Fruit fly (Drosophila melanogaster) whole organism, embryonic: Measurements from ENCODE around the gene Sf3a2.
A peak's percentile ranks its signal among the peaks of the same experiment; 100 is the strongest.

ENCODE experiments used
- Blimp-1 ChIP-seq: fragments of 200-800 bp; sonication (Bioruptor generic); optimal IDR thresholded peaks from 3 replicates; lab custom pipeline; 2018; ENCODE audit warnings: missing biosample characterization, missing genetic modification characterization, mild to moderate bottlenecking, moderate library complexity, missing genetic modification reagents
- Bteb2 ChIP-seq: fragments of 200-800 bp; sonication (Bioruptor generic); optimal IDR thresholded peaks from 2 replicates; lab custom pipeline; 2016; ENCODE audit warnings: missing biosample characterization, missing genetic modification characterization
- CG10274 ChIP-seq: fragments of 200-800 bp; sonication (Bioruptor generic); optimal IDR thresholded peaks from 3 replicates; lab custom pipeline; 2017; ENCODE audit warnings: missing biosample characterization, mild to moderate bottlenecking, missing genetic modification characterization
- CG12071 ChIP-seq: fragments of 200-800 bp; sonication (Bioruptor generic); optimal IDR thresholded peaks from 3 replicates; lab custom pipeline; 2018; ENCODE audit warnings: missing biosample characterization, mild to moderate bottlenecking, missing genetic modification characterization
- CG12769 ChIP-seq: fragments of 200-800 bp; sonication (Bioruptor generic); optimal IDR thresholded peaks from 2 replicates; lab custom pipeline; 2019; ENCODE audit warnings: missing biosample characterization, mild to moderate bottlenecking, missing genetic modification characterization, moderate library complexity
- CG12942 ChIP-seq: fragments of 200-800 bp; sonication (Bioruptor generic); optimal IDR thresholded peaks from 3 replicates; lab custom pipeline; 2016; ENCODE audit warnings: missing biosample characterization, missing genetic modification characterization
- CG13123 ChIP-seq: fragments of 200-800 bp; sonication (Bioruptor generic); optimal IDR thresholded peaks from 2 replicates; lab custom pipeline; 2016; ENCODE audit warnings: missing biosample characterization, missing genetic modification characterization
- CG13287 ChIP-seq: fragments of 200-800 bp; sonication (Bioruptor generic); IDR thresholded peaks from 2 replicates; pipeline ENCODE4 v1.3.6; 2022; ENCODE audit warnings: missing biosample characterization, missing genetic modification characterization; ENCODE audit not compliant: partially characterized antibody
- CG14014 ChIP-seq: fragments of 200-800 bp; sonication (Bioruptor generic); IDR thresholded peaks from 2 replicates; pipeline ENCODE4 v1.3.6; 2022; ENCODE audit warnings: missing biosample characterization, missing genetic modification characterization
- CG14050 ChIP-seq: fragments of 200-800 bp; sonication (Bioruptor generic); IDR thresholded peaks from 3 replicates; pipeline ENCODE4 v1.3.6; 2022; ENCODE audit warnings: missing biosample characterization, missing genetic modification characterization
- CG14710 ChIP-seq: fragments of 200-800 bp; sonication (Bioruptor generic); optimal IDR thresholded peaks from 3 replicates; lab custom pipeline; 2019; ENCODE audit warnings: missing biosample characterization, mild to moderate bottlenecking, missing genetic modification characterization, moderate library complexity
- CG15269 ChIP-seq: fragments of 200-800 bp; sonication (Bioruptor generic); optimal IDR thresholded peaks from 2 replicates; lab custom pipeline; 2018; ENCODE audit warnings: missing biosample characterization, mild to moderate bottlenecking, missing genetic modification characterization, moderate library complexity
- CG16815 ChIP-seq: fragments of 200-800 bp; sonication (Bioruptor generic); optimal IDR thresholded peaks from 3 replicates; lab custom pipeline; 2017; ENCODE audit warnings: missing biosample characterization, mild to moderate bottlenecking, missing genetic modification characterization
- CG17328 ChIP-seq: fragments of 200-800 bp; sonication (Bioruptor generic); IDR thresholded peaks from 2 replicates; pipeline ENCODE4 v1.3.6; 2022; ENCODE audit warnings: missing biosample characterization, missing genetic modification characterization
- CG17568 ChIP-seq: fragments of 200-800 bp; sonication (Bioruptor generic); optimal IDR thresholded peaks from 2 replicates; lab custom pipeline; 2018; ENCODE audit warnings: missing biosample characterization, mild to moderate bottlenecking, missing genetic modification characterization, moderate library complexity
- CG18599 ChIP-seq: fragments of 200-800 bp; sonication (Bioruptor generic); optimal IDR thresholded peaks from 3 replicates; lab custom pipeline; 2017; ENCODE audit warnings: missing biosample characterization, missing genetic modification characterization, mild to moderate bottlenecking, moderate library complexity, missing genetic modification reagents
- CG30431 ChIP-seq: fragments of 200-800 bp; sonication (Bioruptor generic); optimal IDR thresholded peaks from 2 replicates; lab custom pipeline; 2017; ENCODE audit warnings: missing biosample characterization, missing genetic modification characterization
- CG31388 ChIP-seq: fragments of 200-800 bp; sonication (Bioruptor generic); optimal IDR thresholded peaks from 2 replicates; lab custom pipeline; 2016; ENCODE audit warnings: missing biosample characterization, missing genetic modification characterization
- CG32767 ChIP-seq: fragments of 200-800 bp; sonication (Bioruptor generic); IDR thresholded peaks from 2 replicates; pipeline ENCODE4 v1.3.6; 2022; ENCODE audit warnings: missing biosample characterization, missing genetic modification characterization
- CG3281 ChIP-seq: fragments of 200-800 bp; sonication (Bioruptor generic); optimal IDR thresholded peaks from 3 replicates; lab custom pipeline; 2017; ENCODE audit warnings: missing biosample characterization, mild to moderate bottlenecking, missing genetic modification characterization
- CG4282 ChIP-seq: fragments of 200-800 bp; sonication (Bioruptor generic); optimal IDR thresholded peaks from 2 replicates; lab custom pipeline; 2016; ENCODE audit warnings: missing biosample characterization, missing genetic modification characterization
- CG7786 ChIP-seq: fragments of 200-800 bp; sonication (Bioruptor generic); optimal IDR thresholded peaks from 2 replicates; lab custom pipeline; 2016; ENCODE audit warnings: missing biosample characterization, missing genetic modification characterization
- CG8478 ChIP-seq: fragments of >200 bp; optimal IDR thresholded peaks from 2 replicates; lab custom pipeline; 2018
- CG8924 ChIP-seq: fragments of 200-800 bp; optimal IDR thresholded peaks from 3 replicates; lab custom pipeline; 2019; ENCODE audit warnings: missing biosample characterization, mild to moderate bottlenecking, missing genetic modification characterization, moderate library complexity
- CHES-1-like ChIP-seq: fragments of 200-800 bp; sonication (Bioruptor generic); optimal IDR thresholded peaks from 2 replicates; lab custom pipeline; 2016; ENCODE audit warnings: missing biosample characterization, missing genetic modification characterization
- Dbx ChIP-seq: fragments of 200-800 bp; sonication (Bioruptor generic); IDR thresholded peaks from 3 replicates; pipeline ENCODE4 v1.3.6; 2022; ENCODE audit warnings: missing biosample characterization, missing genetic modification characterization
- Dip2 ChIP-seq: fragments of 200-800 bp; sonication (Bioruptor generic); IDR thresholded peaks from 2 replicates; pipeline ENCODE4 v1.3.6; 2022; ENCODE audit warnings: missing biosample characterization, missing genetic modification characterization
- Dll ChIP-seq: fragments of 200-800 bp; sonication (Bioruptor generic); IDR thresholded peaks from 4 replicates; pipeline ENCODE4 v1.3.6; 2022; ENCODE audit warnings: missing biosample characterization, missing genetic modification characterization; ENCODE audit not compliant: partially characterized antibody
- Gug ChIP-seq: fragments of 200-800 bp; sonication (Bioruptor generic); IDR thresholded peaks from 4 replicates; pipeline ENCODE4 v1.3.6; 2022; ENCODE audit warnings: missing biosample characterization, missing genetic modification characterization
- Hmx ChIP-seq: fragments of 200-800 bp; sonication (Bioruptor generic); optimal IDR thresholded peaks from 2 replicates; lab custom pipeline; 2016; ENCODE audit warnings: missing biosample characterization, missing genetic modification characterization
- Hr78 ChIP-seq, 2 experiments: fragments of 200-800 bp in 1 of 2; fragments of >200 bp in 1 of 2; sonication (Bioruptor generic) in 1 of 2; optimal IDR thresholded peaks; 2 replicates each; lab custom pipeline; 2017 to 2019; ENCODE audit warnings: missing biosample characterization in 2 of 2, missing genetic modification characterization in 2 of 2, mild to moderate bottlenecking in 1 of 2, moderate library complexity in 1 of 2
- Hsf ChIP-seq: fragments of 200-800 bp; sonication (Bioruptor generic); optimal IDR thresholded peaks from 3 replicates; lab custom pipeline; 2016; ENCODE audit warnings: missing biosample characterization, missing genetic modification characterization
- Mrtf ChIP-seq: fragments of 200-800 bp; sonication (Bioruptor generic); IDR thresholded peaks from 3 replicates; pipeline ENCODE4 v1.3.6; 2022; ENCODE audit warnings: missing biosample characterization, missing genetic modification characterization
- NFAT ChIP-seq: fragments of 200-800 bp; sonication (Bioruptor generic); IDR thresholded peaks from 2 replicates; pipeline ENCODE4 v1.3.6; 2022; ENCODE audit warnings: missing biosample characterization, missing genetic modification characterization
- Nf-YB ChIP-seq: fragments of 200-800 bp; sonication (Bioruptor generic); optimal IDR thresholded peaks from 3 replicates; lab custom pipeline; 2019; ENCODE audit warnings: missing biosample characterization, mild to moderate bottlenecking, missing genetic modification characterization, moderate library complexity
- Pdp1 ChIP-seq, 2 experiments: fragments of 200-800 bp; sonication (Bioruptor generic); optimal IDR thresholded peaks; 3 replicates each; lab custom pipeline; 2016; ENCODE audit warnings: missing biosample characterization in 2 of 2, missing genetic modification characterization in 2 of 2, mild to moderate bottlenecking in 1 of 2, moderate library complexity in 1 of 2
- Usf ChIP-seq: fragments of 200-800 bp; sonication (Bioruptor generic); optimal IDR thresholded peaks from 2 replicates; lab custom pipeline; 2017; ENCODE audit warnings: missing genotype, missing biosample characterization, missing genetic modification characterization
- Vsx1 ChIP-seq: fragments of 200-800 bp; sonication (Bioruptor generic); optimal IDR thresholded peaks from 2 replicates; lab custom pipeline; 2017; ENCODE audit warnings: missing biosample characterization, mild to moderate bottlenecking, missing genetic modification characterization, missing genetic modification reagents
- corto ChIP-seq: fragments of 200-800 bp; sonication (Bioruptor generic); optimal IDR thresholded peaks from 2 replicates; lab custom pipeline; 2016; ENCODE audit warnings: missing biosample characterization, mild to moderate bottlenecking, missing genetic modification characterization, moderate library complexity
- crc ChIP-seq: fragments of 200-800 bp; sonication (Bioruptor generic); optimal IDR thresholded peaks from 2 replicates; lab custom pipeline; 2016; ENCODE audit warnings: missing biosample characterization, missing genetic modification characterization
- dmrt99B ChIP-seq: fragments of 200-800 bp; sonication (Bioruptor generic); optimal IDR thresholded peaks from 2 replicates; lab custom pipeline; 2018; ENCODE audit warnings: missing biosample characterization, mild to moderate bottlenecking, missing genetic modification characterization, moderate library complexity
- ewg ChIP-seq: fragments of 200-800 bp; sonication (Bioruptor generic); optimal IDR thresholded peaks from 3 replicates; lab custom pipeline; 2017; ENCODE audit warnings: mild to moderate bottlenecking, missing biosample characterization, missing genetic modification reagents, missing genetic modification characterization
- gce ChIP-seq: fragments of 200-800 bp; sonication (Bioruptor generic); IDR thresholded peaks from 3 replicates; pipeline ENCODE4 v1.3.6; 2022; ENCODE audit warnings: missing biosample characterization, missing genetic modification characterization
- gsb ChIP-seq: fragments of 200-800 bp; sonication (Bioruptor generic); IDR thresholded peaks from 2 replicates; pipeline ENCODE4 v1.3.6; 2022; ENCODE audit warnings: missing biosample characterization, missing genetic modification characterization
- jing ChIP-seq: fragments of 200-800 bp; sonication (Bioruptor generic); optimal IDR thresholded peaks from 2 replicates; lab custom pipeline; 2018; ENCODE audit warnings: missing biosample characterization, mild to moderate bottlenecking, missing genetic modification characterization
- luna ChIP-seq: fragments of 200-800 bp; sonication (Bioruptor generic); optimal IDR thresholded peaks from 2 replicates; lab custom pipeline; 2016; ENCODE audit warnings: missing biosample characterization, missing genetic modification characterization
- nerfin-1 ChIP-seq: fragments of 200-800 bp; sonication (Bioruptor generic); optimal IDR thresholded peaks from 3 replicates; lab custom pipeline; 2019; ENCODE audit warnings: missing biosample characterization, mild to moderate bottlenecking, missing genetic modification characterization, moderate library complexity
- row ChIP-seq: fragments of 200-800 bp; sonication (Bioruptor generic); IDR thresholded peaks from 3 replicates; pipeline ENCODE4 v1.3.6; 2022; ENCODE audit warnings: missing biosample characterization, missing genetic modification characterization
- slbo ChIP-seq: fragments of 200-800 bp; sonication (Bioruptor generic); IDR thresholded peaks from 2 replicates; pipeline ENCODE4 v1.3.6; 2022; ENCODE audit warnings: missing biosample characterization, missing genetic modification characterization
- slp2 ChIP-seq: fragments of 200-800 bp; sonication (Bioruptor generic); optimal IDR thresholded peaks from 2 replicates; lab custom pipeline; 2016; ENCODE audit warnings: missing biosample characterization, missing genetic modification characterization
- wdn ChIP-seq: fragments of 200-800 bp; sonication (Bioruptor generic); IDR thresholded peaks from 2 replicates; pipeline ENCODE4 v1.3.6; 2022; ENCODE audit warnings: missing biosample characterization, missing genetic modification characterization
- yki ChIP-seq: fragments of >200 bp; optimal IDR thresholded peaks from 3 replicates; lab custom pipeline; 2018

The Sf3a2 gene

DNA sequence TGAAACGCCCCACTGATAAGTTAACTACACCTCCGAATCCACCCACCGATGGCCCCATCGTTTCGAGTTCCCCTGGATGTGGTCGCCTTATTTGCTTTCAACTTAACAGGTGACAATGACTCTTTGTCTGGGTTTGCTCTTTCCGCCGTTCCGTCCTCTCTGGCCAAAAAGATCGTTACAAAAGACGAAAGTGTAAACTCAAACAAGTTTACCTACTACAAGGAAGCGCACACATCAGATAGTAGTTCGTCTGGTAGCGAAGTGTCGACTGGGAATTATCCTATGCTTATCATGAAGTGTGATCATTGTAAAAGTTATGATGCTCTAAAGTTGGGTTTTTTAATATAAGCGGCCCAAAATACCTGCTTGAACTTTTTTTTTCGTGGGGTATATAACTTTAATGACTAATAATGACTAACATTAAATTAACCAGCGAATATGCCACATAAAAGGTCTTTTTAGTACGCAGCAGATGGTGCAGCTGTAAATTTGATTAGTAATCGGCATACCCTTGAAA is 15.0 kb downstream of the Sf3a2 start (continued):
- TF ChIP-seq CG18599 (GFP tag; lab: Kevin White, UChicago) (peak; percentile 51), CG8924 (no peak), CG7786 (no peak), CG17568 (GFP tag; lab: Kevin White, UChicago) (no peak), CG13287 (GFP tag; lab: Robert Waterston, UW) (no peak), Dip2 (GFP tag; lab: Robert Waterston, UW) (no peak), Hr78 (GFP tag; optimal IDR thresholded peaks at IDR 0.05; lab: Kevin White, UChicago) (peak in 1 of 2 experiments; percentile 16), CG15269 (tag; lab: Kevin White, UChicago) (peak; percentile 2), wdn (no peak), CG14014 (GFP tag; lab: Robert Waterston, UW) (no peak), CG14710 (tag; lab: Kevin White, UChicago) (no peak), nerfin-1 (tag; lab: Kevin White, UChicago) (no peak), CG3281 (no peak), yki (lab: Kevin White, UChicago) (no peak), CG32767 (GFP tag; lab: Robert Waterston, UW) (no peak), ewg (GFP tag; lab: Kevin White, UChicago) (no peak), slbo (GFP tag; lab: Robert Waterston, UW) (no peak), Gug (GFP tag; lab: Robert Waterston, UW) (no peak), slp2 (no peak), CG17328 (GFP tag; lab: Robert Waterston, UW) (no peak), CG14050 (no peak), CG12942 (GFP tag; lab: Kevin White, UChicago) (no peak), CG4282 (no peak), CG12071 (GFP tag; lab: Kevin White, UChicago) (peak; percentile 6)

DNA sequence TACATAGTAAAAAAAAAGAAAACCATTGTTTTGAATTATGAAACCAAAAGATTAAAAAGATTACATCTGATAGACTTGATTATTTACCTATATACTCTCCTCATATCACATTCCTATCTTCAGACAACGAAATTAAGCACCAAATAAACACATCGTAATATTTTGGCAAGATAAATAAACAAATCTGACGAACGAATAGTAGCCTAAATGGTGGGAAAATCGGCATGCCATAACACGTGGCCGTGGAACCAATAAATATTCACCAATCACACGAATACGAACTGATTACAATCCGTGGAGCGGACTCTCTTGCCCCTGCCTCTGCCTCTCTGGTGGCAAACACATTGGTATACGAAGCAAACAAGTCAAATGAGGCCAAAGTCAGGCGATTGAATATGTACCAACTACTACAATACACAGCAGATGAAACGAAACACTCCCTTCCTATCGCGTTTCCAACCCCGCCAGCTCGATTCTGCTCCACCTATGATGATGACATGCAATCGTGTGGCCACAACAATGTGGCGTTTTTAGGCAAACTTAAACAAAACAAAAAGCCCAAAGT is 17.7 kb downstream of the Sf3a2 start:
- TF ChIP-seq Bteb2 (no peak), CG31388 (GFP tag; lab: Kevin White, UChicago) (no peak), Blimp-1 (no peak), Nf-YB (no peak), Mrtf (GFP tag; lab: Robert Waterston, UW) (no peak), Vsx1 (GFP tag; lab: Kevin White, UChicago) (no peak), jing (GFP tag; lab: Kevin White, UChicago) (no peak), CG16815 (GFP tag; lab: Kevin White, UChicago) (no peak), NFAT (GFP tag; lab: Robert Waterston, UW) (peak; percentile 36; the same call in 1 of the 2 replicates), CG8478 (no peak), Hmx (GFP tag; lab: Kevin White, UChicago) (no peak), CG10274 (GFP tag; lab: Kevin White, UChicago) (no peak), Usf (GFP tag; lab: Kevin White, UChicago) (no peak), Hsf (GFP tag; lab: Kevin White, UChicago) (no peak), CHES-1-like (GFP tag; lab: Kevin White, UChicago) (no peak), row (no peak), CG30431 (no peak), luna (GFP tag; lab: Kevin White, UChicago) (no peak), CG13123 (no peak), Pdp1 (GFP tag; optimal IDR thresholded peaks at IDR 0.05; lab: Kevin White, UChicago) (peak in 1 of 2 experiments; percentile 57), CG12769 (peak; percentile 45), Dbx (GFP tag; lab: Robert Waterston, UW) (no peak), corto (GFP tag; lab: Kevin White, UChicago) (no peak), crc (no peak), gce (GFP tag; lab: Robert Waterston, UW) (no peak), Dll (GFP tag; lab: Robert Waterston, UW) (no peak), gsb (GFP tag; lab: Robert Waterston, UW) (peak; percentile 6; the same call in 1 of the 2 replicates), dmrt99B (tag; lab: Kevin White, UChicago) (no peak)
